Fruit fly (Drosophila melanogaster) whole organism, adult: Measurements from ENCODE around the gene Ctr1B.

Source experiments
- CG11617 ChIP-seq: fragments of 200-800 bp; sonication (Bioruptor generic); optimal IDR thresholded peaks from 2 replicates; lab custom pipeline; 2017; ENCODE audit warnings: mild to moderate bottlenecking, missing biosample characterization, missing genetic modification reagents, missing genetic modification characterization
- CG33017 ChIP-seq: fragments of 200-800 bp; sonication (Bioruptor generic); optimal IDR thresholded peaks from 2 replicates; lab custom pipeline; 2018; ENCODE audit warnings: missing biosample characterization, mild to moderate bottlenecking, missing genetic modification characterization, moderate library complexity
- CG7045 ChIP-seq: fragments of 200-800 bp; sonication (Bioruptor generic); optimal IDR thresholded peaks from 2 replicates; lab custom pipeline; 2017; ENCODE audit warnings: missing biosample characterization, mild to moderate bottlenecking, missing genetic modification characterization
- Clk ChIP-seq: fragments of 200-800 bp; sonication (Bioruptor generic); optimal IDR thresholded peaks from 2 replicates; lab custom pipeline; 2017; ENCODE audit warnings: missing biosample characterization, missing genetic modification characterization
- Crg-1 ChIP-seq: fragments of 200-800 bp; sonication (Bioruptor generic); optimal IDR thresholded peaks from 2 replicates; lab custom pipeline; 2016; ENCODE audit warnings: missing biosample characterization, missing genetic modification characterization
- Hr96 ChIP-seq: fragments of 200-800 bp; sonication (Bioruptor generic); optimal IDR thresholded peaks from 2 replicates; lab custom pipeline; 2016; ENCODE audit warnings: missing biosample characterization, missing genetic modification characterization
- cic ChIP-seq: fragments of 200-800 bp; sonication (Bioruptor generic); optimal IDR thresholded peaks from 2 replicates; lab custom pipeline; 2017; ENCODE audit warnings: missing biosample characterization, mild to moderate bottlenecking, missing genetic modification characterization, moderate library complexity
- kay ChIP-seq: fragments of 200-800 bp; sonication (Bioruptor generic); peaks from one replicate; lab custom pipeline; 2016; ENCODE audit warnings: missing biosample characterization, missing genetic modification characterization, borderline replicate concordance
- tj ChIP-seq: fragments of 200-800 bp; sonication (Bioruptor generic); optimal IDR thresholded peaks from 3 replicates; lab custom pipeline; 2017; ENCODE audit warnings: missing biosample characterization, mild to moderate bottlenecking, missing genetic modification characterization, moderate library complexity

DNA sequence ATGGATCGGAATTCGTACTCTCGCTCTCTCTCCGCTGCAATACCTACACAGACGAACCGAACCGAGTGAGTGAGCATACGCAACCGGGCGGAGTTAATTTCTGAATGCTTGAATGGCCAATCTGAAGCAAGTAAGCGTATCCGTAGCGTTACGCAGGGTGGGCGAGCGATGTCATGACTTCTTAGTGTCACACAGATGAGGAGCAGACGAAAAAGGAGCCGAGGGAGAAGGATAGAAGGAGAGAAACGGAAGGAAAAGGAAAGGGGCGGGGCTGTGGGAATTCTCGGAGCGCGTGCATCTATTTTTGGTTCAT lies 17.0 kb downstream of the Ctr1B start:
- TF ChIP-seq cic (GFP tag; lab: Kevin White, UChicago) = no peak
- TF ChIP-seq Clk (GFP tag; lab: Kevin White, UChicago) = no peak
- no peak for TF ChIP-seq Hr96 (GFP tag; lab: Kevin White, UChicago)
- no peak for TF ChIP-seq CG11617 (GFP tag; lab: Kevin White, UChicago)
- TF ChIP-seq CG33017 (tag; lab: Kevin White, UChicago) = no peak
- no peak for TF ChIP-seq CG7045 (GFP tag; lab: Kevin White, UChicago)
- TF ChIP-seq kay (GFP tag; lab: Kevin White, UChicago) = peak; percentile 12
- no peak for TF ChIP-seq Crg-1 (GFP tag; lab: Kevin White, UChicago)
- TF ChIP-seq tj (GFP tag; lab: Kevin White, UChicago) = no peak
